Worm (Caenorhabditis elegans): ENCODE data around the gene ech-8.

ech-8 gene

ce11 chrIV:10251764-10252163, 12.8 kb upstream of the ech-8 start:
- TF ChIP-seq elt-1 (tag; optimal IDR thresholded peaks at IDR 0.05; ENCODE audit: borderline replicate concordance, insufficient read depth) (peak; percentile 57), zip-8 (tag; optimal IDR thresholded peaks at IDR 0.05) (no peak), nhr-2 (tag; optimal IDR thresholded peaks at IDR 0.05) (peak; percentile 74)

- TF ChIP-seq bed-3 (GFP tag; optimal IDR thresholded peaks at IDR 0.05) = no peak
- TF ChIP-seq nhr-76 (tag; optimal IDR thresholded peaks at IDR 0.05) = no peak
- no peak for TF ChIP-seq unc-62 (GFP tag; optimal IDR thresholded peaks at IDR 0.05)
- TF ChIP-seq ztf-11 (tag; optimal IDR thresholded peaks at IDR 0.05) = no peak
- no peak for TF ChIP-seq lin-13 (tag; optimal IDR thresholded peaks at IDR 0.05)
- TF ChIP-seq lin-32 (GFP tag; optimal IDR thresholded peaks at IDR 0.05) = no peak
- no peak for TF ChIP-seq ceh-39 (tag; optimal IDR thresholded peaks at IDR 0.05)
- TF ChIP-seq blmp-1 (tag; optimal IDR thresholded peaks at IDR 0.05) = no peak
- TF ChIP-seq zip-8 (tag; optimal IDR thresholded peaks at IDR 0.05) = no peak
- no peak for TF ChIP-seq elt-3 (tag; optimal IDR thresholded peaks at IDR 0.05)
- TF ChIP-seq nhr-2 (tag; optimal IDR thresholded peaks at IDR 0.05) = no peak
- no peak for TF ChIP-seq nhr-28 (tag; optimal IDR thresholded peaks at IDR 0.05)
- TF ChIP-seq mls-2 (tag; optimal IDR thresholded peaks at IDR 0.05) = no peak
- TF ChIP-seq ces-1 (GFP tag; optimal IDR thresholded peaks at IDR 0.05) = no peak
- no peak for TF ChIP-seq nhr-12 (tag; optimal IDR thresholded peaks at IDR 0.05)
- TF ChIP-seq sptf-1 (tag; optimal IDR thresholded peaks at IDR 0.05) = no peak
- no peak for TF ChIP-seq ceh-83 (GFP tag; optimal IDR thresholded peaks at IDR 0.05)
- TF ChIP-seq unc-39 (tag; optimal IDR thresholded peaks at IDR 0.05) = no peak
- no peak for TF ChIP-seq mep-1 (tag; optimal IDR thresholded peaks at IDR 0.05)
- no peak for TF ChIP-seq lsy-2 (tag; optimal IDR thresholded peaks at IDR 0.05)
Measured at ce11 chrIV:10251261-10251660, 12.3 kb upstream of the ech-8 start.

ce11 chrIV:10250577-10251075, 11.7 kb upstream of the ech-8 start, which contains the start of gene daf-14:
daf-14 (plus strand) TSS chrIV:10250627.
- TF ChIP-seq tbx-8 (GFP tag; optimal IDR thresholded peaks at IDR 0.05) (no peak), ceh-39 (tag; optimal IDR thresholded peaks at IDR 0.05) (no peak), cnd-1 (tag; optimal IDR thresholded peaks at IDR 0.05) (no peak), mab-5 (tag; optimal IDR thresholded peaks at IDR 0.05) (no peak), unc-120 (tag; optimal IDR thresholded peaks at IDR 0.05; ENCODE audit: poor library complexity, severe bottlenecking) (no peak), ceh-43 (GFP tag; optimal IDR thresholded peaks at IDR 0.05) (no peak), drap-1 (GFP tag; optimal IDR thresholded peaks at IDR 0.05) (no peak), sptf-1 (tag; optimal IDR thresholded peaks at IDR 0.05) (no peak), nhr-2 (tag; optimal IDR thresholded peaks at IDR 0.05) (no peak), sem-2 (GFP tag; optimal IDR thresholded peaks at IDR 0.05) (no peak), nhr-76 (tag; optimal IDR thresholded peaks at IDR 0.05) (no peak), M03D4.4 (tag; optimal IDR thresholded peaks at IDR 0.05) (no peak), bed-3 (GFP tag; optimal IDR thresholded peaks at IDR 0.05) (no peak), mls-2 (tag; optimal IDR thresholded peaks at IDR 0.05) (no peak)

DNA sequence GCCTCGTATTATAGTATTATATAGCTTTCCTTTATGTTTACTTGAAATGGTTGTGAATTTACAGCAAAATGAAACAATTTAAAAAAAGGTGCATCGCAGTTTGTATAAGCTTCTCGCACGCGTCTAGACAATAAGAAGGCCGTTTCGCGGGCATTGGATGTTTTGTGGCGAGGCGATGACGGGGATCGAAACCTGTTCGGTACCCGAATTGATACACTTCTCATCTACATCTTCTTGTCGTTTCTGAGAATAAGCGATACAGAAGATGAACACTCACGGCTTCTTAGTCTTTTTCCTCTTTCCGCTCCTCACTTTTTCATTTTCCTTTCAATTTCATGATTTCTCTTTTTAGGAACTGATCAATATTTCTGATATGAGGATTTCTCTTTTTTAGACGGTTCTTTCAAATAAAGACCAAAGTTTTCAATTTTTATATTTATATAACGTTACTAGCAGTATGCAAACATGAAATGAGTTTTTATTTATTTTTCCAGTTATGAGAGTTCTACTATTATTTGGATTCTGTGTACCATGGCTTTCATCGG, 6.8 kb upstream of the ech-8 start, which contains the start of gene F01G10.10:
TSS of gene F01G10.10 (plus strand) at position 495 of the 545 bp plus-strand sequence.
- TF ChIP-seq elt-1 (tag; optimal IDR thresholded peaks at IDR 0.05; ENCODE audit: borderline replicate concordance, insufficient read depth) (no peak), unc-39 (tag; optimal IDR thresholded peaks at IDR 0.05) (no peak), ces-1 (GFP tag; optimal IDR thresholded peaks at IDR 0.05) (no peak), blmp-1 (tag; optimal IDR thresholded peaks at IDR 0.05) (peak; percentile 66), ztf-11 (tag; optimal IDR thresholded peaks at IDR 0.05) (no peak)

ce11 chrIV:10243276-10243675, 4.3 kb upstream of the ech-8 start, which contains the start of gene tkt-1:
tkt-1 (plus strand) TSS chrIV:10243612.
- TF ChIP-seq drap-1 (GFP tag; optimal IDR thresholded peaks at IDR 0.05) (no peak), mls-2 (tag; optimal IDR thresholded peaks at IDR 0.05) (no peak), ceh-83 (GFP tag; optimal IDR thresholded peaks at IDR 0.05) (no peak), nhr-2 (tag; optimal IDR thresholded peaks at IDR 0.05) (no peak), ceh-43 (GFP tag; optimal IDR thresholded peaks at IDR 0.05) (no peak), sem-2 (GFP tag; optimal IDR thresholded peaks at IDR 0.05) (no peak), ceh-39 (tag; optimal IDR thresholded peaks at IDR 0.05) (no peak), unc-39 (tag; optimal IDR thresholded peaks at IDR 0.05) (no peak), unc-62 (GFP tag; optimal IDR thresholded peaks at IDR 0.05) (no peak), mab-5 (tag; optimal IDR thresholded peaks at IDR 0.05) (no peak), mep-1 (tag; optimal IDR thresholded peaks at IDR 0.05) (no peak), ces-1 (GFP tag; optimal IDR thresholded peaks at IDR 0.05) (no peak), lin-13 (tag; optimal IDR thresholded peaks at IDR 0.05) (no peak), hlh-1 (tag; optimal IDR thresholded peaks at IDR 0.05) (no peak), nhr-237 (tag; optimal IDR thresholded peaks at IDR 0.05) (no peak), sptf-1 (tag; optimal IDR thresholded peaks at IDR 0.05) (no peak)

Data from whole organism, mixed stage, embryonic.